Worm (Caenorhabditis elegans) whole organism, L4 larva: Measurements from ENCODE around the gene F49H6.15.

Source experiments
- F37D6.2 ChIP-seq: sonication (generic microtip); optimal IDR thresholded peaks from 2 replicates; lab custom pipeline; 2016; ENCODE audit warnings: mild to moderate bottlenecking, missing genetic modification characterization, missing compliant biosample characterization
- F44E2.7 ChIP-seq: fragments of 200-800 bp; sonication (Bioruptor generic); IDR thresholded peaks from 2 replicates; pipeline ENCODE4 v2.1.2; 2022; ENCODE audit warnings: missing genetic modification characterization, missing compliant biosample characterization
- R02D3.7 ChIP-seq: fragments of 150-350 bp; sonication (generic microtip); optimal IDR thresholded peaks from 3 replicates; lab custom pipeline; 2014; ENCODE audit warnings: missing biosample characterization, missing genetic modification characterization
- Y48G9A.11 ChIP-seq: fragments of 200-800 bp; sonication (Bioruptor generic); IDR thresholded peaks from 2 replicates; pipeline ENCODE4 v1.3.6; 2022; ENCODE audit warnings: missing genetic modification reagents, missing genetic modification characterization, missing compliant biosample characterization
- aha-1 ChIP-seq: fragments of 150-350 bp; peaks from one replicate; lab custom pipeline; 2014; ENCODE audit warnings: missing biosample characterization, missing genetic modification characterization
- ama-1 ChIP-seq: fragments of 150-350 bp; optimal IDR thresholded peaks from 2 replicates; lab custom pipeline; 2014; ENCODE audit warnings: inconsistent platforms, mixed read lengths
- ceh-32 ChIP-seq: sonication (generic microtip); optimal IDR thresholded peaks from 2 replicates; lab custom pipeline; 2016; ENCODE audit warnings: mild to moderate bottlenecking, missing genetic modification characterization, missing compliant biosample characterization; ENCODE audit not compliant: poor library complexity
- daf-16 ChIP-seq, 3 experiments: sonication (generic microtip); optimal IDR thresholded peaks; 2 replicates each; lab custom pipeline; 2016 to 2017; ENCODE audit warnings: missing genetic modification characterization in 3 of 3, missing genetic modification reagents in 3 of 3, mild to moderate bottlenecking in 2 of 3, missing compliant biosample characterization in 2 of 3, missing biosample characterization in 1 of 3, moderate library complexity in 1 of 3
- daf-8 ChIP-seq: fragments of 200-800 bp; sonication (Bioruptor generic); IDR thresholded peaks from 2 replicates; pipeline ENCODE4 v1.3.6; 2022; ENCODE audit warnings: missing genetic modification characterization, missing compliant biosample characterization
- dmd-6 ChIP-seq: fragments of 200-800 bp; sonication (Bioruptor generic); IDR thresholded peaks from 2 replicates; pipeline ENCODE4 v1.3.6; 2022; ENCODE audit warnings: missing genetic modification reagents, missing genetic modification characterization, missing compliant biosample characterization
- duxl-1 ChIP-seq: sonication (generic microtip); optimal IDR thresholded peaks from 2 replicates; lab custom pipeline; 2016; ENCODE audit warnings: mild to moderate bottlenecking, missing genetic modification characterization, moderate library complexity, missing compliant biosample characterization; ENCODE audit not compliant: poor library complexity
- fkh-10 ChIP-seq: fragments of 150-350 bp; optimal IDR thresholded peaks from 2 replicates; lab custom pipeline; 2014; ENCODE audit warnings: missing biosample characterization, missing genetic modification reagents, missing genetic modification characterization
- fos-1 ChIP-seq: fragments of 150-350 bp; optimal IDR thresholded peaks from 2 replicates; lab custom pipeline; 2014; ENCODE audit warnings: missing biosample characterization, missing genetic modification characterization
- hlh-11 ChIP-seq: fragments of 200-800 bp; sonication (Bioruptor generic); optimal IDR thresholded peaks from 2 replicates; lab custom pipeline; 2018; ENCODE audit warnings: mild to moderate bottlenecking, missing genetic modification characterization, missing compliant biosample characterization
- lin-13 ChIP-seq: fragments of 150-350 bp; optimal IDR thresholded peaks from 2 replicates; lab custom pipeline; 2014; ENCODE audit warnings: missing biosample characterization, missing genetic modification reagents, missing genetic modification characterization
- lin-38 ChIP-seq: fragments of 200-800 bp; sonication (Bioruptor generic); IDR thresholded peaks from 2 replicates; pipeline ENCODE4 v1.3.6; 2022; ENCODE audit warnings: missing genetic modification reagents, missing genetic modification characterization, missing compliant biosample characterization
- lin-39 ChIP-seq: fragments of 150-350 bp; optimal IDR thresholded peaks from 2 replicates; lab custom pipeline; 2014; ENCODE audit warnings: missing biosample characterization, missing genetic modification reagents, missing genetic modification characterization
- madf-5 ChIP-seq, 2 experiments: fragments of 200-800 bp; sonication (Bioruptor generic); IDR thresholded peaks; 2 replicates each; pipeline ENCODE4 v1.3.6; 2022; ENCODE audit warnings: missing compliant biosample characterization in 2 of 2, missing genetic modification characterization in 2 of 2
- mep-1 ChIP-seq: fragments of 150-350 bp; sonication (generic microtip); optimal IDR thresholded peaks from 3 replicates; lab custom pipeline; 2014; ENCODE audit warnings: missing biosample characterization, missing genetic modification characterization
- mes-2 ChIP-seq: sonication (generic microtip); optimal IDR thresholded peaks from 2 replicates; lab custom pipeline; 2016; ENCODE audit warnings: missing genotype, mild to moderate bottlenecking, missing genetic modification characterization, missing compliant biosample characterization; ENCODE audit not compliant: poor library complexity, severe bottlenecking
- mxl-2 ChIP-seq: fragments of 200-800 bp; sonication (Bioruptor generic); conservative IDR thresholded peaks from 2 replicates; pipeline ENCODE4 v1.3.6; 2022; ENCODE audit warnings: missing genetic modification reagents, missing genetic modification characterization, missing compliant biosample characterization
- nhr-48 ChIP-seq: sonication (generic microtip); optimal IDR thresholded peaks from 2 replicates; lab custom pipeline; 2016; ENCODE audit warnings: mild to moderate bottlenecking, missing genetic modification characterization, missing compliant biosample characterization
- nhr-6 ChIP-seq: fragments of 150-350 bp; optimal IDR thresholded peaks from 2 replicates; lab custom pipeline; 2014; ENCODE audit warnings: missing biosample characterization, missing genetic modification characterization
- nhr-76 ChIP-seq: fragments of 150-350 bp; optimal IDR thresholded peaks from 2 replicates; lab custom pipeline; 2014; ENCODE audit warnings: missing biosample characterization, missing genetic modification characterization
- saeg-2 ChIP-seq: fragments of 200-800 bp; sonication (Bioruptor generic); IDR thresholded peaks from 2 replicates; pipeline ENCODE4 v1.3.6; 2022; ENCODE audit warnings: missing genetic modification reagents, missing genetic modification characterization, missing compliant biosample characterization
- set-16 ChIP-seq: fragments of 200-800 bp; sonication (Bioruptor generic); IDR thresholded peaks from 2 replicates; pipeline ENCODE4 v1.3.6; 2022; ENCODE audit warnings: missing genetic modification reagents, missing genetic modification characterization, missing compliant biosample characterization
- tra-1 ChIP-seq: fragments of 200-800 bp; sonication (Bioruptor generic); IDR thresholded peaks from 2 replicates; pipeline ENCODE4 v1.3.6; 2022; ENCODE audit warnings: missing genetic modification reagents, missing genetic modification characterization, missing compliant biosample characterization
- unc-130 ChIP-seq: sonication (generic microtip); optimal IDR thresholded peaks from 2 replicates; lab custom pipeline; 2016; ENCODE audit warnings: missing genetic modification reagents, missing genetic modification characterization, missing compliant biosample characterization
- unc-62 ChIP-seq, 3 experiments: fragments of 150-350 bp in 1 of 3; sonication (generic microtip); optimal IDR thresholded peaks in 2 of 3; peaks in 1 of 3; 1 replicate in 1 of 3; 2 replicates in 2 of 3; lab custom pipeline; 2014 to 2017; ENCODE audit warnings: missing biosample characterization in 3 of 3, missing genetic modification characterization in 3 of 3, missing genetic modification reagents in 3 of 3, missing genotype in 1 of 3
- vab-7 ChIP-seq: fragments of 200-800 bp; sonication (Bioruptor generic); IDR thresholded peaks from 2 replicates; pipeline ENCODE4 v1.3.6; 2022; ENCODE audit warnings: missing genetic modification reagents, missing genetic modification characterization, missing compliant biosample characterization
- zfp-3 ChIP-seq: fragments of 200-800 bp; sonication (Bioruptor generic); conservative IDR thresholded peaks from 2 replicates; pipeline ENCODE4 v1.3.6; 2022; ENCODE audit warnings: missing genetic modification reagents, missing genetic modification characterization, missing compliant biosample characterization
- zip-2 ChIP-seq: fragments of 150-350 bp; optimal IDR thresholded peaks from 2 replicates; lab custom pipeline; 2014; ENCODE audit warnings: missing biosample characterization, missing genetic modification characterization

F49H6.15 gene

ce11 chrV:17066634-17067033 is 40.4 kb upstream of the F49H6.15 start:
- TF ChIP-seq ceh-32 (tag; lab: Kevin White, UChicago) (no peak), aha-1 (peak; percentile 94)

ce11 chrV:17064676-17065075 is 38.5 kb upstream of the F49H6.15 start, which contains the start of gene srh-255:
Gene srh-255 (plus strand): TSS chrV:17064976.
- TF ChIP-seq Y48G9A.11: no peak
- no peak for TF ChIP-seq dmd-6 (GFP tag; lab: Robert Waterston, UW)
- no peak for TF ChIP-seq lin-38
- no peak for TF ChIP-seq mep-1
- TF ChIP-seq tra-1 (GFP tag; lab: Robert Waterston, UW): no peak
- TF ChIP-seq, all 104 proteins: peak for 0

ce11 chrV:17061585-17061984 is 35.4 kb upstream of the F49H6.15 start, which contains the start of gene F28B1.9:
Gene F28B1.9 (plus strand): TSS chrV:17061885.
- no peak for TF ChIP-seq R02D3.7 (tag; lab: Kevin White, UChicago)
- no peak for TF ChIP-seq unc-130 (GFP tag; lab: Kevin White, UChicago)
- peak in 1 of 2 experiments; percentile 15 for TF ChIP-seq unc-62 (GFP tag; optimal IDR thresholded peaks at IDR 0.05 in 1 of 2; lab: Kevin White, UChicago)
- no peak for TF ChIP-seq unc-62 (tag; optimal IDR thresholded peaks at IDR 0.05; lab: Kevin White, UChicago)

ce11 chrV:17059987-17060386 is 33.8 kb upstream of the F49H6.15 start, which contains the start of gene sri-66:
Gene sri-66 (plus strand): TSS chrV:17060287.
- TF ChIP-seq ama-1 (lab: Kevin White, UChicago) (no peak), dmd-6 (GFP tag; lab: Robert Waterston, UW) (no peak), nhr-48 (tag; lab: Kevin White, UChicago) (no peak), madf-5 (GFP tag; IDR thresholded peaks at IDR 0.05; lab: Robert Waterston, UW) (no peak), hlh-11 (tag; lab: Kevin White, UChicago) (no peak), duxl-1 (tag; lab: Kevin White, UChicago) (no peak), nhr-76 (tag; lab: Kevin White, UChicago) (no peak), zfp-3 (GFP tag; lab: Robert Waterston, UW) (no peak)

- no peak for TF ChIP-seq daf-16 (GFP tag; optimal IDR thresholded peaks at IDR 0.05; lab: Kevin White, UChicago)
- no peak for TF ChIP-seq daf-16 (tag; optimal IDR thresholded peaks at IDR 0.05; lab: Kevin White, UChicago)
- no peak for TF ChIP-seq zip-2 (tag; lab: Kevin White, UChicago)
- TF ChIP-seq daf-8 (GFP tag; lab: Robert Waterston, UW): no peak
- no peak for TF ChIP-seq fos-1 (tag; lab: Kevin White, UChicago)
- no peak for TF ChIP-seq lin-39 (tag; lab: Kevin White, UChicago)
- no peak for TF ChIP-seq fkh-10
- TF ChIP-seq mes-2 (tag; lab: Kevin White, UChicago): no peak
- no peak for TF ChIP-seq lin-13 (GFP tag; lab: Kevin White, UChicago)
- no peak for TF ChIP-seq nhr-76 (tag; lab: Kevin White, UChicago)
- TF ChIP-seq vab-7: no peak
- no peak for TF ChIP-seq madf-5 (GFP tag; IDR thresholded peaks at IDR 0.05; lab: Robert Waterston, UW)
- TF ChIP-seq set-16 (GFP tag; lab: Robert Waterston, UW): no peak
- no peak for TF ChIP-seq nhr-48 (tag; lab: Kevin White, UChicago)
- no peak for TF ChIP-seq nhr-6 (tag; lab: Kevin White, UChicago)
- no peak for TF ChIP-seq F44E2.7 (GFP tag; lab: Robert Waterston, UW)
- TF ChIP-seq mxl-2: no peak
- TF ChIP-seq saeg-2 (GFP tag; lab: Robert Waterston, UW): no peak
- TF ChIP-seq F37D6.2 (tag; lab: Kevin White, UChicago): no peak
Observed at ce11 chrV:17044500-17044899, 18.3 kb upstream of the F49H6.15 start, which contains the start of gene F28B1.2. Gene F28B1.2 (plus strand): TSS chrV:17044800.
